Worm (Caenorhabditis elegans) whole organism, young adult: ENCODE measurements around the gene clec-2.

Experiments
- ceh-100 ChIP-seq: fragments of 200-800 bp; sonication (Bioruptor generic); IDR thresholded peaks from 2 replicates; pipeline ENCODE4 v1.3.6; 2022; ENCODE audit warnings: missing genetic modification reagents, missing genetic modification characterization, missing compliant biosample characterization
- dpl-1 ChIP-seq: fragments of 150-350 bp; optimal IDR thresholded peaks from 2 replicates; lab custom pipeline; 2014; ENCODE audit warnings: missing biosample characterization, missing genetic modification reagents, missing genetic modification characterization
- nfya-1 ChIP-seq: sonication (generic microtip); optimal IDR thresholded peaks from 2 replicates; lab custom pipeline; 2017; ENCODE audit warnings: antibody characterized with exemption, missing compliant biosample characterization, missing genetic modification characterization, borderline replicate concordance; ENCODE audit not compliant: insufficient read depth
- nhr-90 ChIP-seq: sonication (generic microtip); optimal IDR thresholded peaks from 2 replicates; lab custom pipeline; 2016; ENCODE audit warnings: missing genotype, mild to moderate bottlenecking, missing genetic modification characterization, missing compliant biosample characterization

ce11 chrII:3030416-3030815, 7.2 kb upstream of the clec-2 start:
- no peak for TF ChIP-seq nfya-1 (tag; lab: Kevin White, UChicago)
- no peak for TF ChIP-seq nhr-90
- no peak for TF ChIP-seq dpl-1 (GFP tag; lab: Kevin White, UChicago)
- TF ChIP-seq ceh-100 (GFP tag; lab: Robert Waterston, UW), result no peak
